Fruit fly (Drosophila melanogaster) whole organism, embryonic: ENCODE measurements around the gene Spn88Ea.

Experiments
- BtbVII ChIP-seq: fragments of 200-800 bp; sonication (Bioruptor generic); optimal IDR thresholded peaks from 3 replicates; lab custom pipeline; 2017; ENCODE audit warnings: missing biosample characterization, mild to moderate bottlenecking, missing genetic modification characterization
- C15 ChIP-seq: fragments of 200-800 bp; sonication (Bioruptor generic); IDR thresholded peaks from 3 replicates; pipeline ENCODE4 v1.3.6; 2022; ENCODE audit warnings: missing biosample characterization, missing genetic modification characterization
- CG10267 ChIP-seq: fragments of 200-800 bp; sonication (Bioruptor generic); optimal IDR thresholded peaks from 2 replicates; lab custom pipeline; 2018; ENCODE audit warnings: missing biosample characterization, mild to moderate bottlenecking, missing genetic modification characterization, moderate library complexity
- CG10543 ChIP-seq: fragments of 200-800 bp; sonication (Bioruptor generic); optimal IDR thresholded peaks from 3 replicates; lab custom pipeline; 2017; ENCODE audit warnings: missing biosample characterization, mild to moderate bottlenecking, missing genetic modification characterization, moderate library complexity
- CG12942 ChIP-seq: fragments of 200-800 bp; sonication (Bioruptor generic); optimal IDR thresholded peaks from 3 replicates; lab custom pipeline; 2016; ENCODE audit warnings: missing biosample characterization, missing genetic modification characterization
- CG14860 ChIP-seq: fragments of 200-800 bp; sonication (Bioruptor generic); IDR thresholded peaks from 3 replicates; pipeline ENCODE4 v1.3.6; 2022; ENCODE audit warnings: missing biosample characterization, missing genetic modification characterization; ENCODE audit not compliant: partially characterized antibody
- CG1529 ChIP-seq: fragments of 200-800 bp; sonication (Bioruptor generic); optimal IDR thresholded peaks from 3 replicates; lab custom pipeline; 2018; ENCODE audit warnings: missing biosample characterization, missing genetic modification characterization
- CG15601 ChIP-seq: fragments of 200-800 bp; sonication (Bioruptor generic); optimal IDR thresholded peaks from 3 replicates; lab custom pipeline; 2019; ENCODE audit warnings: missing biosample characterization, mild to moderate bottlenecking, missing genetic modification characterization, moderate library complexity
- CG16779 ChIP-seq: fragments of 200-800 bp; sonication (Bioruptor generic); IDR thresholded peaks from 2 replicates; pipeline ENCODE4 v1.3.6; 2022; ENCODE audit warnings: missing biosample characterization, missing genetic modification characterization
- CG18011 ChIP-seq: fragments of 200-800 bp; sonication (Bioruptor generic); optimal IDR thresholded peaks from 2 replicates; lab custom pipeline; 2017; ENCODE audit warnings: missing biosample characterization, missing genetic modification characterization, mild to moderate bottlenecking, moderate library complexity, missing genotype
- CG2120 ChIP-seq: fragments of 200-800 bp; sonication (Bioruptor generic); optimal IDR thresholded peaks from 3 replicates; lab custom pipeline; 2016; ENCODE audit warnings: missing biosample characterization, missing genetic modification characterization
- CG2129 ChIP-seq: fragments of 200-800 bp; sonication (Bioruptor generic); IDR thresholded peaks from 2 replicates; pipeline ENCODE4 v1.3.6; 2022; ENCODE audit warnings: missing biosample characterization, missing genetic modification characterization; ENCODE audit not compliant: partially characterized antibody
- CG2712 ChIP-seq: fragments of 200-800 bp; optimal IDR thresholded peaks from 3 replicates; lab custom pipeline; 2019; ENCODE audit warnings: missing biosample characterization, mild to moderate bottlenecking, missing genetic modification characterization, moderate library complexity
- CG3065 ChIP-seq: fragments of 200-800 bp; sonication (Bioruptor generic); optimal IDR thresholded peaks from 2 replicates; lab custom pipeline; 2016; ENCODE audit warnings: missing biosample characterization, missing genetic modification characterization
- CG31365 ChIP-seq: fragments of 200-800 bp; sonication (Bioruptor generic); optimal IDR thresholded peaks from 2 replicates; lab custom pipeline; 2018; ENCODE audit warnings: missing biosample characterization, mild to moderate bottlenecking, missing genetic modification characterization
- CG34224 ChIP-seq: fragments of 200-800 bp; sonication (Bioruptor generic); IDR thresholded peaks from 3 replicates; pipeline ENCODE4 v1.3.6; 2022; ENCODE audit warnings: missing biosample characterization, missing genetic modification characterization; ENCODE audit not compliant: partially characterized antibody
- CG43689 ChIP-seq: fragments of 200-800 bp; sonication (Bioruptor generic); IDR thresholded peaks from 2 replicates; pipeline ENCODE4 v1.3.6; 2022; ENCODE audit warnings: missing biosample characterization, missing genetic modification characterization
- CG7372 ChIP-seq: fragments of 200-800 bp; sonication (Bioruptor generic); IDR thresholded peaks from 2 replicates; pipeline ENCODE4 v1.3.6; 2022; ENCODE audit warnings: missing biosample characterization, missing genetic modification characterization
- CG7745 ChIP-seq: fragments of 200-800 bp; sonication (Bioruptor generic); optimal IDR thresholded peaks from 2 replicates; lab custom pipeline; 2018; ENCODE audit warnings: missing biosample characterization, mild to moderate bottlenecking, missing genetic modification characterization, moderate library complexity
- CG9437 ChIP-seq: fragments of 200-800 bp; sonication (Bioruptor generic); optimal IDR thresholded peaks from 2 replicates; lab custom pipeline; 2018; ENCODE audit warnings: missing biosample characterization, mild to moderate bottlenecking, missing genetic modification characterization
- Ets65A ChIP-seq: fragments of 200-800 bp; sonication (Bioruptor generic); peaks from one replicate; lab custom pipeline; 2016; ENCODE audit warnings: missing biosample characterization, missing genetic modification characterization
- Fer1 ChIP-seq: fragments of 200-800 bp; sonication (Bioruptor generic); optimal IDR thresholded peaks from 2 replicates; lab custom pipeline; 2017; ENCODE audit warnings: missing biosample characterization, mild to moderate bottlenecking, missing genetic modification characterization
- Gsc ChIP-seq: fragments of 200-800 bp; sonication (Bioruptor generic); IDR thresholded peaks from 2 replicates; pipeline ENCODE4 v1.3.6; 2022; ENCODE audit warnings: missing biosample characterization, missing genetic modification characterization
- Gug ChIP-seq: fragments of 200-800 bp; sonication (Bioruptor generic); IDR thresholded peaks from 4 replicates; pipeline ENCODE4 v1.3.6; 2022; ENCODE audit warnings: missing biosample characterization, missing genetic modification characterization
- HLH54F ChIP-seq: fragments of 200-800 bp; sonication (Bioruptor generic); optimal IDR thresholded peaks from 3 replicates; lab custom pipeline; 2016; ENCODE audit warnings: missing biosample characterization, missing genetic modification characterization
- Hey ChIP-seq: fragments of 200-800 bp; sonication (Bioruptor generic); optimal IDR thresholded peaks from 3 replicates; lab custom pipeline; 2018; ENCODE audit warnings: missing biosample characterization, mild to moderate bottlenecking, missing genetic modification characterization
- Hr51 ChIP-seq, 2 experiments: fragments of 200-800 bp; sonication (Bioruptor generic); optimal IDR thresholded peaks; 2 replicates in 1 of 2; 3 replicates in 1 of 2; lab custom pipeline; 2016 to 2018; ENCODE audit warnings: missing biosample characterization in 2 of 2, missing genetic modification characterization in 2 of 2, mild to moderate bottlenecking in 1 of 2, moderate library complexity in 1 of 2
- Nf-YA ChIP-seq: fragments of 200-800 bp; sonication (Bioruptor generic); IDR thresholded peaks from 2 replicates; pipeline ENCODE4 v1.3.6; 2022; ENCODE audit warnings: missing biosample characterization, missing genetic modification characterization
- Sin3A ChIP-seq: fragments of >200 bp; optimal IDR thresholded peaks from 2 replicates; lab custom pipeline; 2018
- Ssrp ChIP-seq: fragments of 200-800 bp; sonication (Bioruptor generic); optimal IDR thresholded peaks from 2 replicates; lab custom pipeline; 2018; ENCODE audit warnings: missing biosample characterization, mild to moderate bottlenecking, missing genetic modification characterization, moderate library complexity
- Usf ChIP-seq: fragments of 200-800 bp; sonication (Bioruptor generic); optimal IDR thresholded peaks from 2 replicates; lab custom pipeline; 2017; ENCODE audit warnings: missing genotype, missing biosample characterization, missing genetic modification characterization
- Xbp1 ChIP-seq: fragments of 200-800 bp; sonication (Bioruptor generic); optimal IDR thresholded peaks from 3 replicates; lab custom pipeline; 2016; ENCODE audit warnings: missing biosample characterization, mild to moderate bottlenecking, missing genetic modification characterization
- amos ChIP-seq: fragments of 200-800 bp; sonication (Bioruptor generic); IDR thresholded peaks from 2 replicates; pipeline ENCODE4 v1.3.6; 2022; ENCODE audit warnings: missing biosample characterization, missing genetic modification characterization; ENCODE audit not compliant: partially characterized antibody
- chm ChIP-seq: fragments of 200-800 bp; sonication (Bioruptor generic); IDR thresholded peaks from 2 replicates; pipeline ENCODE4 v1.3.6; 2022; ENCODE audit warnings: missing biosample characterization, missing genetic modification characterization
- dan ChIP-seq: fragments of 200-800 bp; sonication (Bioruptor generic); IDR thresholded peaks from 2 replicates; pipeline ENCODE4 v1.3.6; 2022; ENCODE audit warnings: missing biosample characterization, missing genetic modification characterization
- grau ChIP-seq: fragments of 200-800 bp; optimal IDR thresholded peaks from 3 replicates; lab custom pipeline; 2019; ENCODE audit warnings: missing biosample characterization, mild to moderate bottlenecking, missing genetic modification characterization, moderate library complexity
- jigr1 ChIP-seq: fragments of 200-800 bp; sonication (Bioruptor generic); IDR thresholded peaks from 3 replicates; pipeline ENCODE4 v1.3.6; 2022; ENCODE audit warnings: missing biosample characterization, missing genetic modification characterization
- ken ChIP-seq: fragments of 200-800 bp; sonication (Bioruptor generic); IDR thresholded peaks from 3 replicates; pipeline ENCODE4 v1.3.6; 2022; ENCODE audit warnings: missing biosample characterization, missing genetic modification characterization
- lilli ChIP-seq: fragments of 200-800 bp; sonication (Bioruptor generic); optimal IDR thresholded peaks from 3 replicates; lab custom pipeline; 2016; ENCODE audit warnings: missing biosample characterization, missing genetic modification characterization
- nerfin-2 ChIP-seq: fragments of 200-800 bp; sonication (Bioruptor generic); IDR thresholded peaks from 2 replicates; pipeline ENCODE4 v1.3.6; 2022; ENCODE audit warnings: missing biosample characterization, missing genetic modification characterization; ENCODE audit not compliant: partially characterized antibody
- nmo ChIP-seq: fragments of 200-800 bp; sonication (Bioruptor generic); optimal IDR thresholded peaks from 2 replicates; lab custom pipeline; 2018; ENCODE audit warnings: missing biosample characterization, mild to moderate bottlenecking, missing genetic modification characterization, moderate library complexity
- org-1 ChIP-seq: fragments of 200-800 bp; sonication (Bioruptor generic); optimal IDR thresholded peaks from 2 replicates; lab custom pipeline; 2017; ENCODE audit warnings: missing biosample characterization, missing genetic modification characterization
- pan ChIP-seq, 4 experiments: fragments of >200 bp in 3 of 4; fragments of 200-800 bp in 1 of 4; sonication (Bioruptor generic) in 1 of 4; optimal IDR thresholded peaks in 3 of 4; IDR thresholded peaks in 1 of 4; 2 replicates each; pipeline versions ENCODE4 v1.3.6 to Lab custom; 2017 to 2022; ENCODE audit warnings: missing biosample characterization in 2 of 4, missing genetic modification characterization in 2 of 4, mixed read lengths in 1 of 4
- peb ChIP-seq: fragments of 200-800 bp; sonication (Bioruptor generic); IDR thresholded peaks from 2 replicates; pipeline ENCODE4 v1.3.6; 2022; ENCODE audit warnings: missing biosample characterization, missing genetic modification characterization
- psq ChIP-seq: fragments of 200-800 bp; sonication (Bioruptor generic); optimal IDR thresholded peaks from 2 replicates; lab custom pipeline; 2017; ENCODE audit warnings: missing biosample characterization, missing genetic modification characterization
- pum ChIP-seq: fragments of 200-800 bp; sonication (Bioruptor generic); optimal IDR thresholded peaks from 2 replicates; lab custom pipeline; 2016; ENCODE audit warnings: missing biosample characterization, missing genetic modification characterization
- sr ChIP-seq: fragments of 200-800 bp; sonication (Bioruptor generic); IDR thresholded peaks from 3 replicates; pipeline ENCODE4 v1.3.6; 2022; ENCODE audit warnings: missing biosample characterization, missing genetic modification characterization
- sug ChIP-seq: fragments of 200-800 bp; optimal IDR thresholded peaks from 2 replicates; lab custom pipeline; 2019; ENCODE audit warnings: missing biosample characterization, mild to moderate bottlenecking, missing genetic modification characterization, moderate library complexity

The Spn88Ea gene

DNA sequence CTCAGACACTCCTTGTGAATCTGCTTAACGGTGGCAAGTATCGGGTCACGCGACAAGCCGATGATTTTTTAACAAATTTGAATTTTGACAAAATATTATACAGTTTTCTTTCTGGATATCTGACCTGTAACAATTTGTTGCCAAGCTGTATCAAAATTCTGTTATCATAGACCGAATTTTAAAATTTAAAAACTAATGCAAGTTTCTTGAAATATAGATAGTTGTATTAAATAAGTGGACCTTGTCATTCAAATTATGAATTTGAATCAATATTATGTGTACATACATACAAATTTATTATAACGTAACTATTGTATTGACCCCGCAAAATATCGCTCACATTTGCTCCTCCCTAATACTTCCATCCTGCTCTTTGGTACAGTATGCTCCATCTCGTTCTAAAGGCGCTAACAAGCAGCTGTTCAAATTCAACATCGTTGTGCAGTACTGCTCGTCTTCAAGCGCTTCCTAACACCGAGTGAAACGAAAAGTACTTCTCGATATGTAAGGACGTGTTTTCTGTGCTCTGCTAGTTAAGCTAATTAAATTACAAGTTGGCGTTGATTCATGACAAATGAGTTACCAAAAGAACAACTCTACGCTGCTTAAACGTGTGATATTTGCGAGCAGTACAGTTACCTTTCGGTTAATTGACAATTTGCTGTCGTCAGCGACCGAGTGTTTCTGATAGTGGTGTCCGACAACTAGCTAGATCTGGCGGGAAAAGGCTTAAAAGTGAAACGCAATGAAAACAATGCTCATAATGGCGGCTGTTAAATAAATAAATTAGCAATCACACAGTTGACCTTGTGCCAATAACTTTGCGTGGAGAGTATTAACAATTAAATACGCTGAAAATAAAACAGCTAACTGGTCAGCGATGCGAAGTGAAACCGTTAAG is 9.9 kb downstream of the Spn88Ea start, which contains the start of the genes Kpc1 and CG42542 (continued):
- TF ChIP-seq CG34224 (GFP tag; lab: Robert Waterston, UW) (peak; percentile 92; the same call in 2 of the 3 replicates), sug (tag; lab: Kevin White, UChicago) (peak; percentile 63), ken (GFP tag; lab: Robert Waterston, UW) (peak; percentile 67), Usf (GFP tag; lab: Kevin White, UChicago) (peak; percentile 31), amos (GFP tag; lab: Robert Waterston, UW) (peak; percentile 89), CG7372 (peak; percentile 44), CG10267 (tag; lab: Kevin White, UChicago) (peak; percentile 94), org-1 (GFP tag; lab: Kevin White, UChicago) (peak; percentile 9), peb (no peak), CG9437 (peak; percentile 91), CG43689 (GFP tag; lab: Robert Waterston, UW) (no peak), pum (GFP tag; lab: Kevin White, UChicago) (peak; percentile 50), jigr1 (peak; percentile 52; the same call in 1 of the 3 replicates), Hr51 (GFP tag; optimal IDR thresholded peaks at IDR 0.05; lab: Kevin White, UChicago) (peak in 1 of 2 experiments; percentile 74), BtbVII (peak; percentile 32), CG1529 (no peak), CG15601 (tag; lab: Kevin White, UChicago) (peak; percentile 37), CG2129 (GFP tag; lab: Robert Waterston, UW) (peak; percentile 75), Gug (GFP tag; lab: Robert Waterston, UW) (peak; percentile 62; the same call in 3 of the 4 replicates), Ets65A (GFP tag; lab: Kevin White, UChicago) (peak; percentile 96), Hey (no peak), grau (tag; lab: Kevin White, UChicago) (peak; percentile 72), nerfin-2 (peak; percentile 70), nmo (GFP tag; lab: Kevin White, UChicago) (peak; percentile 26), sr (GFP tag; lab: Robert Waterston, UW) (peak; percentile 48; the same call in 1 of the 3 replicates), Sin3A (peak; percentile 89), dan (no peak), CG12942 (GFP tag; lab: Kevin White, UChicago) (peak; percentile 69), CG18011 (GFP tag; lab: Kevin White, UChicago) (peak; percentile 41), C15 (GFP tag; lab: Robert Waterston, UW) (no peak), CG7745 (tag; lab: Kevin White, UChicago) (no peak), CG2120 (GFP tag; lab: Kevin White, UChicago) (peak; percentile 91), HLH54F (GFP tag; lab: Kevin White, UChicago) (peak; percentile 83), psq (peak; percentile 50), Xbp1 (peak; percentile 79), CG16779 (GFP tag; lab: Robert Waterston, UW) (peak; percentile 41; the same call in 1 of the 2 replicates), Gsc (GFP tag; lab: Robert Waterston, UW) (no peak), Ssrp (tag; lab: Kevin White, UChicago) (peak; percentile 62), chm (GFP tag; lab: Robert Waterston, UW) (peak; percentile 64; the same call in 1 of the 2 replicates), pan (optimal IDR thresholded peaks at IDR 0.05; lab: Kevin White, UChicago) (no peak), pan (GFP tag; optimal IDR thresholded peaks at IDR 0.05 in 1 of 2, IDR thresholded peaks at IDR 0.05 in 1 of 2) (peak in 1 of 2 experiments; percentile 65), lilli (GFP tag; lab: Kevin White, UChicago) (peak; percentile 89), CG3065 (GFP tag; lab: Kevin White, UChicago) (peak; percentile 58), CG31365 (no peak), Nf-YA (GFP tag; lab: Robert Waterston, UW) (no peak), Fer1 (GFP tag; lab: Kevin White, UChicago) (no peak), CG10543 (GFP tag; lab: Kevin White, UChicago) (peak; percentile 74), CG14860 (GFP tag; lab: Robert Waterston, UW) (peak; percentile 88), CG2712 (tag; lab: Kevin White, UChicago) (peak; percentile 31)
